Fruit fly (Drosophila melanogaster) whole organism, embryonic: ENCODE measurements around the gene Fer3.

Experiments used
- Ada2b ChIP-seq: fragments of 200-800 bp; sonication (Bioruptor generic); IDR thresholded peaks from 2 replicates; pipeline ENCODE4 v1.3.6; 2022; ENCODE audit warnings: missing biosample characterization, missing genetic modification characterization
- CG10654 ChIP-seq: fragments of 200-800 bp; sonication (Bioruptor generic); optimal IDR thresholded peaks from 2 replicates; lab custom pipeline; 2016; ENCODE audit warnings: missing biosample characterization, missing genetic modification characterization
- CG11085 ChIP-seq: fragments of 200-800 bp; sonication (Bioruptor generic); IDR thresholded peaks from 2 replicates; pipeline ENCODE4 v1.3.6; 2022; ENCODE audit warnings: missing biosample characterization, missing genetic modification characterization
- CG11398 ChIP-seq: fragments of 200-800 bp; sonication (Bioruptor generic); optimal IDR thresholded peaks from 2 replicates; lab custom pipeline; 2016; ENCODE audit warnings: missing biosample characterization, missing genetic modification characterization
- CG11696 ChIP-seq: fragments of 200-800 bp; sonication (Bioruptor generic); IDR thresholded peaks from 2 replicates; pipeline ENCODE4 v1.3.6; 2022; ENCODE audit warnings: missing biosample characterization, missing genetic modification characterization
- CG13287 ChIP-seq: fragments of 200-800 bp; sonication (Bioruptor generic); IDR thresholded peaks from 2 replicates; pipeline ENCODE4 v1.3.6; 2022; ENCODE audit warnings: missing biosample characterization, missing genetic modification characterization; ENCODE audit not compliant: partially characterized antibody
- CG17568 ChIP-seq: fragments of 200-800 bp; sonication (Bioruptor generic); optimal IDR thresholded peaks from 2 replicates; lab custom pipeline; 2018; ENCODE audit warnings: missing biosample characterization, mild to moderate bottlenecking, missing genetic modification characterization, moderate library complexity
- CG17612 ChIP-seq: fragments of 200-800 bp; sonication (Bioruptor generic); IDR thresholded peaks from 2 replicates; pipeline ENCODE4 v1.3.6; 2022; ENCODE audit warnings: missing biosample characterization, missing genetic modification characterization
- CG17829 ChIP-seq: fragments of 200-800 bp; optimal IDR thresholded peaks from 2 replicates; lab custom pipeline; 2019; ENCODE audit warnings: missing biosample characterization, mild to moderate bottlenecking, missing genetic modification characterization, moderate library complexity
- CG31441 ChIP-seq: fragments of 200-800 bp; sonication (Bioruptor generic); IDR thresholded peaks from 2 replicates; pipeline ENCODE4 v1.3.6; 2022; ENCODE audit warnings: missing biosample characterization, missing genetic modification characterization
- CG33557 ChIP-seq: fragments of 200-800 bp; sonication (Bioruptor generic); optimal IDR thresholded peaks from 2 replicates; lab custom pipeline; 2019; ENCODE audit warnings: missing biosample characterization, mild to moderate bottlenecking, missing genetic modification characterization, moderate library complexity
- CG34376 ChIP-seq: fragments of 200-800 bp; sonication (Bioruptor generic); optimal IDR thresholded peaks from 2 replicates; lab custom pipeline; 2018; ENCODE audit warnings: missing biosample characterization, mild to moderate bottlenecking, missing genetic modification characterization
- CG5953 ChIP-seq: fragments of 200-800 bp; sonication (Bioruptor generic); IDR thresholded peaks from 2 replicates; pipeline ENCODE4 v1.3.6; 2022; ENCODE audit warnings: missing biosample characterization, missing genetic modification characterization
- CG6654 ChIP-seq: fragments of 200-800 bp; sonication (Bioruptor generic); optimal IDR thresholded peaks from 2 replicates; lab custom pipeline; 2017; ENCODE audit warnings: missing biosample characterization, mild to moderate bottlenecking, missing genetic modification characterization
- CG6683 ChIP-seq: fragments of 200-800 bp; sonication (Bioruptor generic); optimal IDR thresholded peaks from 2 replicates; lab custom pipeline; 2017; ENCODE audit warnings: missing biosample characterization, mild to moderate bottlenecking, missing genetic modification characterization, missing genetic modification reagents
- CG7271 ChIP-seq: fragments of 200-800 bp; sonication (Bioruptor generic); optimal IDR thresholded peaks from 2 replicates; lab custom pipeline; 2018; ENCODE audit warnings: missing biosample characterization, mild to moderate bottlenecking, missing genetic modification characterization, moderate library complexity
- CG8478 ChIP-seq: fragments of >200 bp; optimal IDR thresholded peaks from 2 replicates; lab custom pipeline; 2018
- CG9817 ChIP-seq: fragments of 200-800 bp; sonication (Bioruptor generic); optimal IDR thresholded peaks from 2 replicates; lab custom pipeline; 2018; ENCODE audit warnings: missing biosample characterization, mild to moderate bottlenecking, missing genetic modification characterization, moderate library complexity
- Dad ChIP-seq: fragments of 200-800 bp; sonication (Bioruptor generic); optimal IDR thresholded peaks from 3 replicates; lab custom pipeline; 2016; ENCODE audit warnings: missing biosample characterization, missing genetic modification characterization
- Ets65A ChIP-seq: fragments of 200-800 bp; sonication (Bioruptor generic); peaks from one replicate; lab custom pipeline; 2016; ENCODE audit warnings: missing biosample characterization, missing genetic modification characterization
- HHEX ChIP-seq: fragments of 200-800 bp; sonication (Bioruptor generic); optimal IDR thresholded peaks from 3 replicates; lab custom pipeline; 2017; ENCODE audit warnings: missing biosample characterization, mild to moderate bottlenecking, missing genetic modification characterization, missing genetic modification reagents
- HLH3B ChIP-seq: fragments of 200-800 bp; sonication (Bioruptor generic); IDR thresholded peaks from 2 replicates; pipeline ENCODE4 v1.3.6; 2022; ENCODE audit warnings: missing biosample characterization, missing genetic modification characterization
- Hey ChIP-seq: fragments of 200-800 bp; sonication (Bioruptor generic); optimal IDR thresholded peaks from 3 replicates; lab custom pipeline; 2018; ENCODE audit warnings: missing biosample characterization, mild to moderate bottlenecking, missing genetic modification characterization
- Lhr ChIP-seq: fragments of 200-800 bp; sonication (Bioruptor generic); optimal IDR thresholded peaks from 3 replicates; lab custom pipeline; 2017; ENCODE audit warnings: mild to moderate bottlenecking, missing biosample characterization, missing genetic modification reagents, missing genetic modification characterization
- Tbp ChIP-seq: fragments of >200 bp; optimal IDR thresholded peaks from 2 replicates; lab custom pipeline; 2018; ENCODE audit warnings: missing biosample characterization, missing genetic modification characterization
- caup ChIP-seq: fragments of 200-800 bp; sonication (Bioruptor generic); optimal IDR thresholded peaks from 3 replicates; lab custom pipeline; 2017; ENCODE audit warnings: missing biosample characterization, mild to moderate bottlenecking, missing genetic modification characterization, moderate library complexity; ENCODE audit not compliant: severe bottlenecking
- corto ChIP-seq: fragments of 200-800 bp; sonication (Bioruptor generic); optimal IDR thresholded peaks from 2 replicates; lab custom pipeline; 2016; ENCODE audit warnings: missing biosample characterization, mild to moderate bottlenecking, missing genetic modification characterization, moderate library complexity
- da ChIP-seq: fragments of 200-800 bp; sonication (Bioruptor generic); optimal IDR thresholded peaks from 2 replicates; lab custom pipeline; 2016; ENCODE audit warnings: missing biosample characterization, missing genetic modification characterization
- esg ChIP-seq: fragments of 200-800 bp; sonication (Bioruptor generic); conservative IDR thresholded peaks from 2 replicates; pipeline ENCODE4 v1.3.6; 2022; ENCODE audit warnings: missing biosample characterization, missing genetic modification characterization
- fd102C ChIP-seq: fragments of 200-800 bp; sonication (Bioruptor generic); optimal IDR thresholded peaks from 2 replicates; lab custom pipeline; 2018; ENCODE audit warnings: missing biosample characterization, mild to moderate bottlenecking, missing genetic modification characterization, moderate library complexity
- gem ChIP-seq: fragments of 200-800 bp; sonication (Bioruptor generic); optimal IDR thresholded peaks from 2 replicates; lab custom pipeline; 2019; ENCODE audit warnings: missing biosample characterization, mild to moderate bottlenecking, missing genetic modification characterization, moderate library complexity
- gsb ChIP-seq: fragments of 200-800 bp; sonication (Bioruptor generic); IDR thresholded peaks from 2 replicates; pipeline ENCODE4 v1.3.6; 2022; ENCODE audit warnings: missing biosample characterization, missing genetic modification characterization
- gt ChIP-seq: fragments of 200-800 bp; sonication (Bioruptor generic); IDR thresholded peaks from 2 replicates; pipeline ENCODE4 v1.3.6; 2022; ENCODE audit warnings: missing biosample characterization, missing genetic modification characterization
- hb ChIP-seq: fragments of 200-800 bp; sonication (Bioruptor generic); IDR thresholded peaks from 3 replicates; pipeline ENCODE4 v1.3.6; 2022; ENCODE audit warnings: missing biosample characterization, missing genetic modification characterization; ENCODE audit not compliant: partially characterized antibody
- jigr1 ChIP-seq: fragments of 200-800 bp; sonication (Bioruptor generic); IDR thresholded peaks from 3 replicates; pipeline ENCODE4 v1.3.6; 2022; ENCODE audit warnings: missing biosample characterization, missing genetic modification characterization
- jing ChIP-seq: fragments of 200-800 bp; sonication (Bioruptor generic); optimal IDR thresholded peaks from 2 replicates; lab custom pipeline; 2018; ENCODE audit warnings: missing biosample characterization, mild to moderate bottlenecking, missing genetic modification characterization
- lmd ChIP-seq: fragments of 200-800 bp; sonication (Bioruptor generic); IDR thresholded peaks from 2 replicates; pipeline ENCODE4 v1.3.6; 2022; ENCODE audit warnings: missing biosample characterization, missing genetic modification characterization
- mirr ChIP-seq: fragments of 200-800 bp; sonication (Bioruptor generic); optimal IDR thresholded peaks from 3 replicates; lab custom pipeline; 2018; ENCODE audit warnings: missing biosample characterization, mild to moderate bottlenecking, missing genetic modification characterization
- mld ChIP-seq: fragments of 200-800 bp; sonication (Bioruptor generic); IDR thresholded peaks from 3 replicates; pipeline ENCODE4 v1.3.6; 2022; ENCODE audit warnings: missing biosample characterization, missing genetic modification characterization; ENCODE audit not compliant: partially characterized antibody
- nom ChIP-seq: fragments of 200-800 bp; sonication (Bioruptor generic); optimal IDR thresholded peaks from 2 replicates; lab custom pipeline; 2017; ENCODE audit warnings: missing biosample characterization, missing genetic modification characterization, mild to moderate bottlenecking, moderate library complexity, missing genetic modification reagents
- pan ChIP-seq, 4 experiments: fragments of >200 bp in 3 of 4; fragments of 200-800 bp in 1 of 4; sonication (Bioruptor generic) in 1 of 4; optimal IDR thresholded peaks in 3 of 4; IDR thresholded peaks in 1 of 4; 2 replicates each; pipeline versions ENCODE4 v1.3.6 to Lab custom; 2017 to 2022; ENCODE audit warnings: missing biosample characterization in 2 of 4, missing genetic modification characterization in 2 of 4, mixed read lengths in 1 of 4
- phol ChIP-seq: fragments of 200-800 bp; sonication (Bioruptor generic); optimal IDR thresholded peaks from 3 replicates; lab custom pipeline; 2018; ENCODE audit warnings: missing biosample characterization, mild to moderate bottlenecking, missing genetic modification characterization, moderate library complexity
- pita ChIP-seq: fragments of 200-800 bp; sonication (Bioruptor generic); optimal IDR thresholded peaks from 2 replicates; lab custom pipeline; 2017; ENCODE audit warnings: missing biosample characterization, mild to moderate bottlenecking, missing genetic modification characterization
- prd ChIP-seq, 3 experiments: fragments of >200 bp in 2 of 3; fragments of 200-800 bp in 1 of 3; sonication (Bioruptor generic) in 1 of 3; optimal IDR thresholded peaks in 2 of 3; IDR thresholded peaks in 1 of 3; 2 replicates in 2 of 3; 3 replicates in 1 of 3; pipeline versions ENCODE4 v1.3.6 to Lab custom; 2017 to 2022; ENCODE audit warnings: missing biosample characterization in 1 of 3, missing genetic modification characterization in 1 of 3
- sim ChIP-seq: fragments of 200-800 bp; sonication (Bioruptor generic); IDR thresholded peaks from 2 replicates; pipeline ENCODE4 v1.3.6; 2022; ENCODE audit warnings: missing biosample characterization, missing genetic modification characterization
- sob ChIP-seq: fragments of 200-800 bp; sonication (Bioruptor generic); IDR thresholded peaks from 2 replicates; pipeline ENCODE4 v1.3.6; 2022; ENCODE audit warnings: missing biosample characterization, missing genetic modification characterization
- tgo ChIP-seq: fragments of 200-800 bp; sonication (Bioruptor generic); IDR thresholded peaks from 3 replicates; pipeline ENCODE4 v1.3.6; 2022; ENCODE audit warnings: missing biosample characterization, missing genetic modification characterization
- unpg ChIP-seq: fragments of 200-800 bp; sonication (Bioruptor generic); optimal IDR thresholded peaks from 3 replicates; lab custom pipeline; 2018; ENCODE audit warnings: missing biosample characterization, mild to moderate bottlenecking, missing genetic modification characterization, moderate library complexity

The Fer3 gene

dm6 chr3R:11673955-11674663, 20.0 kb downstream of the Fer3 start, which contains the start of gene CG14715 (continued):
- TF ChIP-seq pan (optimal IDR thresholded peaks at IDR 0.05; lab: Kevin White, UChicago) = no peak
- TF ChIP-seq pan (GFP tag; optimal IDR thresholded peaks at IDR 0.05 in 1 of 2, IDR thresholded peaks at IDR 0.05 in 1 of 2) = peak in 1 of 2 experiments; percentile 58
- no peak for TF ChIP-seq HHEX
- TF ChIP-seq Lhr = peak; percentile 89
- no peak for TF ChIP-seq gsb (GFP tag; lab: Robert Waterston, UW)
- TF ChIP-seq gt = no peak
- no peak for TF ChIP-seq CG7271 (tag; lab: Kevin White, UChicago)
- TF ChIP-seq gem (tag; lab: Kevin White, UChicago) = peak; percentile 72
- TF ChIP-seq corto = no peak
- no peak for TF ChIP-seq CG6683 (GFP tag; lab: Kevin White, UChicago)
- no peak for TF ChIP-seq pita (GFP tag; lab: Kevin White, UChicago)
- TF ChIP-seq prd (optimal IDR thresholded peaks at IDR 0.05; lab: Kevin White, UChicago) = no peak
- TF ChIP-seq prd (GFP tag; IDR thresholded peaks at IDR 0.05; lab: Robert Waterston, UW) = peak; percentile 71
- no peak for TF ChIP-seq CG17612 (GFP tag; lab: Robert Waterston, UW)
- peak; percentile 69 for TF ChIP-seq tgo (GFP tag; lab: Robert Waterston, UW)
- peak; percentile 72 for TF ChIP-seq CG13287
- TF ChIP-seq CG11085 (GFP tag; lab: Robert Waterston, UW) = no peak
- peak; percentile 49; the same call in 1 of the 2 replicates for TF ChIP-seq lmd (GFP tag; lab: Robert Waterston, UW)
- peak; percentile 85 for TF ChIP-seq Ets65A (GFP tag; lab: Kevin White, UChicago)
- TF ChIP-seq CG17829 (tag; lab: Kevin White, UChicago) = peak; percentile 28
- TF ChIP-seq jigr1 = no peak
- TF ChIP-seq CG31441 (GFP tag; lab: Robert Waterston, UW) = peak; percentile 64
- no peak for TF ChIP-seq CG5953 (GFP tag; lab: Robert Waterston, UW)
- TF ChIP-seq jing (GFP tag; lab: Kevin White, UChicago) = no peak
- no peak for TF ChIP-seq fd102C (GFP tag; lab: Kevin White, UChicago)
- TF ChIP-seq CG34376 (GFP tag; lab: Kevin White, UChicago) = no peak
- no peak for TF ChIP-seq CG6654 (GFP tag; lab: Kevin White, UChicago)
- TF ChIP-seq caup (GFP tag; lab: Kevin White, UChicago) = no peak
- no peak for TF ChIP-seq nom (GFP tag; lab: Kevin White, UChicago)
- TF ChIP-seq CG17568 = no peak
- TF ChIP-seq mld = no peak
- TF ChIP-seq CG11696 (GFP tag; lab: Robert Waterston, UW) = no peak
- no peak for TF ChIP-seq mirr
- TF ChIP-seq sim (GFP tag; lab: Robert Waterston, UW) = no peak
- TF ChIP-seq Hey (tag; lab: Kevin White, UChicago) = no peak
- TF ChIP-seq esg = no peak; the same call in 1 of the 2 replicates
- TF ChIP-seq da (GFP tag; lab: Kevin White, UChicago) = no peak
- peak; percentile 35 for TF ChIP-seq CG9817 (tag; lab: Kevin White, UChicago)
- no peak for TF ChIP-seq CG8478
- TF ChIP-seq CG10654 (GFP tag; lab: Kevin White, UChicago) = peak; percentile 26
- TF ChIP-seq sob (GFP tag; lab: Robert Waterston, UW) = peak; percentile 54; the same call in 1 of the 2 replicates
- no peak for TF ChIP-seq hb (GFP tag; lab: Robert Waterston, UW)
- no peak for TF ChIP-seq CG33557 (GFP tag; lab: Kevin White, UChicago)
- TF ChIP-seq phol (tag; lab: Kevin White, UChicago) = peak; percentile 71
- no peak for TF ChIP-seq HLH3B (GFP tag; lab: Robert Waterston, UW)
- TF ChIP-seq CG11398 = no peak
- TF ChIP-seq Dad (GFP tag; lab: Kevin White, UChicago) = peak; percentile 29
- peak; percentile 42 for TF ChIP-seq unpg
- TF ChIP-seq Tbp (GFP tag; lab: Kevin White, UChicago) = no peak
- no peak for TF ChIP-seq Ada2b (GFP tag; lab: Robert Waterston, UW)
